Fruit fly (Drosophila melanogaster) whole organism, adult: ENCODE measurements around the gene H2.0.
A peak's percentile ranks its signal among the peaks of the same experiment; 100 is the strongest.

ENCODE experiments used
- CG11617 ChIP-seq: fragments of 200-800 bp; sonication (Bioruptor generic); optimal IDR thresholded peaks from 2 replicates; lab custom pipeline; 2017; ENCODE audit warnings: mild to moderate bottlenecking, missing biosample characterization, missing genetic modification reagents, missing genetic modification characterization
- CG12768 ChIP-seq: fragments of 200-800 bp; sonication (Bioruptor generic); optimal IDR thresholded peaks from 2 replicates; lab custom pipeline; 2017; ENCODE audit warnings: missing biosample characterization, missing genetic modification characterization, mild to moderate bottlenecking, moderate library complexity, missing genetic modification reagents
- CG14711 ChIP-seq: fragments of 200-800 bp; sonication (Bioruptor generic); optimal IDR thresholded peaks from 2 replicates; lab custom pipeline; 2018; ENCODE audit warnings: missing biosample characterization, mild to moderate bottlenecking, missing genetic modification characterization, moderate library complexity
- CG1620 ChIP-seq: fragments of 200-800 bp; sonication (Bioruptor generic); optimal IDR thresholded peaks from 2 replicates; lab custom pipeline; 2016; ENCODE audit warnings: missing biosample characterization, missing genetic modification characterization
- CG33017 ChIP-seq: fragments of 200-800 bp; sonication (Bioruptor generic); optimal IDR thresholded peaks from 2 replicates; lab custom pipeline; 2018; ENCODE audit warnings: missing biosample characterization, mild to moderate bottlenecking, missing genetic modification characterization, moderate library complexity
- CG5204 ChIP-seq: fragments of 200-800 bp; sonication (Bioruptor generic); optimal IDR thresholded peaks from 2 replicates; lab custom pipeline; 2016; ENCODE audit warnings: missing biosample characterization, missing genetic modification characterization
- CG7045 ChIP-seq: fragments of 200-800 bp; sonication (Bioruptor generic); optimal IDR thresholded peaks from 2 replicates; lab custom pipeline; 2017; ENCODE audit warnings: missing biosample characterization, mild to moderate bottlenecking, missing genetic modification characterization
- Clk ChIP-seq: fragments of 200-800 bp; sonication (Bioruptor generic); optimal IDR thresholded peaks from 2 replicates; lab custom pipeline; 2017; ENCODE audit warnings: missing biosample characterization, missing genetic modification characterization
- Crg-1 ChIP-seq: fragments of 200-800 bp; sonication (Bioruptor generic); optimal IDR thresholded peaks from 2 replicates; lab custom pipeline; 2016; ENCODE audit warnings: missing biosample characterization, missing genetic modification characterization
- bab1 ChIP-seq: fragments of 200-800 bp; sonication (Bioruptor generic); optimal IDR thresholded peaks from 3 replicates; lab custom pipeline; 2019; ENCODE audit warnings: missing biosample characterization, mild to moderate bottlenecking, missing genetic modification characterization, moderate library complexity
- cic ChIP-seq: fragments of 200-800 bp; sonication (Bioruptor generic); optimal IDR thresholded peaks from 2 replicates; lab custom pipeline; 2017; ENCODE audit warnings: missing biosample characterization, mild to moderate bottlenecking, missing genetic modification characterization, moderate library complexity
- cnc ChIP-seq, 2 experiments: fragments of >200 bp; optimal IDR thresholded peaks; 2 replicates each; lab custom pipeline; 2017
- pad ChIP-seq: fragments of 200-800 bp; sonication (Bioruptor generic); optimal IDR thresholded peaks from 3 replicates; lab custom pipeline; 2017; ENCODE audit warnings: missing biosample characterization, missing genetic modification characterization, mild to moderate bottlenecking, moderate library complexity, missing genetic modification reagents
- tj ChIP-seq: fragments of 200-800 bp; sonication (Bioruptor generic); optimal IDR thresholded peaks from 3 replicates; lab custom pipeline; 2017; ENCODE audit warnings: missing biosample characterization, mild to moderate bottlenecking, missing genetic modification characterization, moderate library complexity
- toe ChIP-seq: fragments of 200-800 bp; sonication (Bioruptor generic); optimal IDR thresholded peaks from 2 replicates; lab custom pipeline; 2016; ENCODE audit warnings: missing biosample characterization, missing genetic modification characterization

H2.0 gene

dm6 chr2L:5967702-5968616, 51.2 kb downstream of the H2.0 start, which contains the start of the genes CG13992 and Ucp4C:
TSS of gene CG13992 (minus strand) at chr2L:5967752.
TSS of gene Ucp4C (plus strand) at chr2L:5968566.
- TF ChIP-seq Clk (no peak), CG14711 (no peak), CG33017 (no peak), toe (GFP tag; lab: Kevin White, UChicago) (no peak), CG11617 (GFP tag; lab: Kevin White, UChicago) (no peak), CG7045 (GFP tag; lab: Kevin White, UChicago) (no peak), bab1 (peak; percentile 21), tj (GFP tag; lab: Kevin White, UChicago) (peak; percentile 99)

- no peak for TF ChIP-seq CG11617 (GFP tag; lab: Kevin White, UChicago)
These were observed 54.4 kb downstream of the H2.0 start, which contains the start of gene psd for dm6 chr2L:5964851-5965250. TSS of gene psd (minus strand) at chr2L:5964951.

dm6 chr2L:5964211-5964610, 55.0 kb downstream of the H2.0 start:
- TF ChIP-seq tj (GFP tag; lab: Kevin White, UChicago) (peak; percentile 94), CG33017 (no peak), CG12768 (GFP tag; lab: Kevin White, UChicago) (no peak), toe (GFP tag; lab: Kevin White, UChicago) (no peak), CG11617 (GFP tag; lab: Kevin White, UChicago) (no peak), pad (no peak), cnc (optimal IDR thresholded peaks at IDR 0.05; lab: Kevin White, UChicago) (no peak), CG1620 (GFP tag; lab: Kevin White, UChicago) (no peak)

- TF ChIP-seq pad: no peak
- TF ChIP-seq CG5204 (GFP tag; lab: Kevin White, UChicago): no peak
- no peak for TF ChIP-seq CG1620 (GFP tag; lab: Kevin White, UChicago)
- no peak for TF ChIP-seq CG12768 (GFP tag; lab: Kevin White, UChicago)
- no peak for TF ChIP-seq Crg-1 (GFP tag; lab: Kevin White, UChicago)
- TF ChIP-seq cic: no peak
- no peak for TF ChIP-seq Clk
- no peak for TF ChIP-seq CG11617 (GFP tag; lab: Kevin White, UChicago)
These were observed 56.0 kb downstream of the H2.0 start for dm6 chr2L:5963251-5963650.
